Worm (Caenorhabditis elegans) whole organism, L3 larva: ENCODE data around the gene B0252.11.

Source experiments
- mdl-1 ChIP-seq: fragments of 150-350 bp; optimal IDR thresholded peaks from 2 replicates; lab custom pipeline; 2014; ENCODE audit warnings: missing biosample characterization, missing genetic modification characterization
- nhr-76 ChIP-seq: fragments of 150-350 bp; sonication (generic microtip); optimal IDR thresholded peaks from 5 replicates; lab custom pipeline; 2014; ENCODE audit warnings: missing biosample characterization, missing genetic modification characterization
- tbx-2 ChIP-seq: sonication (generic microtip); optimal IDR thresholded peaks from 2 replicates; lab custom pipeline; 2016; ENCODE audit warnings: mild to moderate bottlenecking, missing genetic modification characterization, missing compliant biosample characterization
- unc-39 ChIP-seq: sonication (generic microtip); optimal IDR thresholded peaks from 4 replicates; lab custom pipeline; 2017; ENCODE audit warnings: missing biosample characterization, missing genetic modification characterization
- unc-62 ChIP-seq: fragments of 150-350 bp; sonication (generic microtip); optimal IDR thresholded peaks from 4 replicates; lab custom pipeline; 2014; ENCODE audit warnings: missing biosample characterization, missing genetic modification reagents, missing genetic modification characterization
- zag-1 ChIP-seq: fragments of 150-350 bp; optimal IDR thresholded peaks from 2 replicates; lab custom pipeline; 2014; ENCODE audit warnings: missing biosample characterization, missing genetic modification characterization
- ztf-4 ChIP-seq: fragments of 150-350 bp; optimal IDR thresholded peaks from 2 replicates; lab custom pipeline; 2014; ENCODE audit warnings: missing biosample characterization, missing genetic modification characterization

- TF ChIP-seq tbx-2 (no peak), unc-62 (GFP tag; lab: Kevin White, UChicago) (no peak), nhr-76 (tag; lab: Kevin White, UChicago) (no peak), zag-1 (no peak), ztf-4 (tag; lab: Kevin White, UChicago) (no peak), mdl-1 (no peak), unc-39 (tag; lab: Kevin White, UChicago) (no peak)
Observed at ce11 chrII:6891838-6892237, 25.8 kb downstream of the B0252.11 start.
